Worm (Caenorhabditis elegans): ENCODE measurements around the gene Y110A2AR.1.

- TF ChIP-seq ceh-30 (tag; optimal IDR thresholded peaks at IDR 0.05) (no peak), K02D7.2 (tag; optimal IDR thresholded peaks at IDR 0.05) (no peak), ceh-18 (tag; optimal IDR thresholded peaks at IDR 0.05) (no peak), ceh-9 (tag; optimal IDR thresholded peaks at IDR 0.05) (no peak), elt-2 (tag; optimal IDR thresholded peaks at IDR 0.05) (no peak), lin-11 (tag; optimal IDR thresholded peaks at IDR 0.05) (no peak), hlh-30 (tag; optimal IDR thresholded peaks at IDR 0.05; ENCODE audit: insufficient read depth) (peak; percentile 69), nhr-11 (tag; optimal IDR thresholded peaks at IDR 0.05) (no peak), ceh-45 (GFP tag; IDR thresholded peaks at IDR 0.05) (no peak), ama-1 (optimal IDR thresholded peaks at IDR 0.05) (no peak), dve-1 (tag; optimal IDR thresholded peaks at IDR 0.05) (no peak), fkh-10 (GFP tag; optimal IDR thresholded peaks at IDR 0.05) (no peak)
Measured at ce11 chrII:2962531-2963164, 43.1 kb downstream of the Y110A2AR.1 start.
